Worm (Caenorhabditis elegans) whole organism, L2 larva: ENCODE measurements around the gene grk-2.

ENCODE experiments used
- mbf-1 ChIP-seq: sonication (generic microtip); optimal IDR thresholded peaks from 2 replicates; lab custom pipeline; 2017; ENCODE audit warnings: missing biosample characterization, missing genetic modification characterization
- snpc-4 ChIP-seq: fragments of 150-350 bp; optimal IDR thresholded peaks from 2 replicates; lab custom pipeline; 2014; ENCODE audit warnings: missing biosample characterization, missing genetic modification characterization
- unc-55 ChIP-seq: fragments of 150-350 bp; sonication (generic microtip); optimal IDR thresholded peaks from 3 replicates; lab custom pipeline; 2014; ENCODE audit warnings: missing biosample characterization, missing genetic modification reagents, missing genetic modification characterization

DNA sequence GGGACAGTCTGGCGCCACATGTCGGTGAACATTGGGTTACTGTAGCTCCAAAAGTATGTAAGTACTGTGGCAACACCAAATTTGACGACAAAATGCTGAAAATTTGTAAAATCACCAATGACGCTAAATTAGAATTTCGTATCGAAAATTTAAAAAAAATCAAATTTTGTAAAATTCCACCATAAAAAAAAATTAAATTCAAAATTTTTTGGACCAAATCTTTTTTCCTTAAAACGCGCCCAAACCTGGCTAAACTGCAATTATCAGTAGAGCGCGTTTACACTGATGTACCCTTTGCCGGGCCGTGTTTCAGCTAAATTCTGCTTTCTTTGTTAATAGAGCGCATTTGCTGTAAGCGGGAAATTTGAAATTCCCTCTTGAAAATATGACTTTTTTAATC, 44.5 kb upstream of the grk-2 start, which contains the start of gene T19C3.6:
- TF ChIP-seq unc-55 (GFP tag; lab: Kevin White, UChicago) (no peak), mbf-1 (tag; lab: Kevin White, UChicago) (no peak), snpc-4 (tag; lab: Kevin White, UChicago) (no peak)
